Fruit fly (Drosophila melanogaster) whole organism, embryonic: ENCODE measurements around the gene Prosalpha6T.

Experiments
- Aef1 ChIP-seq: fragments of 200-800 bp; sonication (Bioruptor generic); IDR thresholded peaks from 3 replicates; pipeline ENCODE4 v1.3.6; 2022; ENCODE audit warnings: missing biosample characterization, missing genetic modification characterization
- Bdp1 ChIP-seq: fragments of 200-800 bp; sonication (Bioruptor generic); optimal IDR thresholded peaks from 3 replicates; lab custom pipeline; 2016; ENCODE audit warnings: missing biosample characterization, missing genetic modification characterization
- CG11504 ChIP-seq: fragments of 200-800 bp; sonication (Bioruptor generic); optimal IDR thresholded peaks from 3 replicates; lab custom pipeline; 2019; ENCODE audit warnings: missing biosample characterization, mild to moderate bottlenecking, missing genetic modification characterization, moderate library complexity
- CG12071 ChIP-seq: fragments of 200-800 bp; sonication (Bioruptor generic); optimal IDR thresholded peaks from 3 replicates; lab custom pipeline; 2018; ENCODE audit warnings: missing biosample characterization, mild to moderate bottlenecking, missing genetic modification characterization
- CG12744 ChIP-seq: fragments of 200-800 bp; sonication (Bioruptor generic); optimal IDR thresholded peaks from 2 replicates; lab custom pipeline; 2016; ENCODE audit warnings: missing biosample characterization, missing genetic modification characterization
- CG13894 ChIP-seq: fragments of 200-800 bp; sonication (Bioruptor generic); optimal IDR thresholded peaks from 3 replicates; lab custom pipeline; 2018; ENCODE audit warnings: missing biosample characterization, mild to moderate bottlenecking, missing genetic modification characterization, moderate library complexity
- CG15479 ChIP-seq: fragments of 200-800 bp; sonication (Bioruptor generic); optimal IDR thresholded peaks from 3 replicates; lab custom pipeline; 2019; ENCODE audit warnings: missing biosample characterization, mild to moderate bottlenecking, missing genetic modification characterization, moderate library complexity
- CG18619 ChIP-seq: fragments of 200-800 bp; sonication (Bioruptor generic); optimal IDR thresholded peaks from 3 replicates; lab custom pipeline; 2017; ENCODE audit warnings: missing biosample characterization, mild to moderate bottlenecking, missing genetic modification characterization
- CG30020 ChIP-seq: fragments of 200-800 bp; optimal IDR thresholded peaks from 2 replicates; lab custom pipeline; 2019; ENCODE audit warnings: missing biosample characterization, mild to moderate bottlenecking, missing genetic modification characterization, moderate library complexity
- CG31365 ChIP-seq: fragments of 200-800 bp; sonication (Bioruptor generic); optimal IDR thresholded peaks from 2 replicates; lab custom pipeline; 2018; ENCODE audit warnings: missing biosample characterization, mild to moderate bottlenecking, missing genetic modification characterization
- CG31388 ChIP-seq: fragments of 200-800 bp; sonication (Bioruptor generic); optimal IDR thresholded peaks from 2 replicates; lab custom pipeline; 2016; ENCODE audit warnings: missing biosample characterization, missing genetic modification characterization
- CG31441 ChIP-seq: fragments of 200-800 bp; sonication (Bioruptor generic); IDR thresholded peaks from 2 replicates; pipeline ENCODE4 v1.3.6; 2022; ENCODE audit warnings: missing biosample characterization, missing genetic modification characterization
- CG32772 ChIP-seq: fragments of 200-800 bp; sonication (Bioruptor generic); IDR thresholded peaks from 2 replicates; pipeline ENCODE4 v1.3.6; 2022; ENCODE audit warnings: missing biosample characterization, missing genetic modification characterization
- CG34422 ChIP-seq: fragments of 200-800 bp; sonication (Bioruptor generic); IDR thresholded peaks from 3 replicates; pipeline ENCODE4 v1.3.6; 2022; ENCODE audit warnings: missing biosample characterization, missing genetic modification characterization
- CG4404 ChIP-seq: fragments of 200-800 bp; sonication (Bioruptor generic); IDR thresholded peaks from 2 replicates; pipeline ENCODE4 v1.3.6; 2022; ENCODE audit warnings: missing biosample characterization, missing genetic modification characterization
- CG4730 ChIP-seq: fragments of 200-800 bp; sonication (Bioruptor generic); IDR thresholded peaks from 2 replicates; pipeline ENCODE4 v1.3.6; 2022; ENCODE audit warnings: missing biosample characterization, missing genetic modification characterization
- CG6791 ChIP-seq: fragments of 200-800 bp; sonication (Bioruptor generic); IDR thresholded peaks from 3 replicates; pipeline ENCODE4 v1.3.6; 2022; ENCODE audit warnings: missing biosample characterization, missing genetic modification characterization; ENCODE audit not compliant: partially characterized antibody
- CG8478 ChIP-seq: fragments of >200 bp; optimal IDR thresholded peaks from 2 replicates; lab custom pipeline; 2018
- CG9876 ChIP-seq: fragments of 200-800 bp; sonication (Bioruptor generic); optimal IDR thresholded peaks from 2 replicates; lab custom pipeline; 2016; ENCODE audit warnings: missing biosample characterization, missing genetic modification characterization
- Camta ChIP-seq: fragments of 200-800 bp; sonication (Bioruptor generic); optimal IDR thresholded peaks from 2 replicates; lab custom pipeline; 2016; ENCODE audit warnings: missing biosample characterization, missing genetic modification characterization
- E2f2 ChIP-seq: fragments of 200-800 bp; sonication (Bioruptor generic); IDR thresholded peaks from 2 replicates; pipeline ENCODE4 v1.3.6; 2022; ENCODE audit warnings: missing biosample characterization, missing genetic modification characterization
- Hand ChIP-seq: fragments of 200-800 bp; sonication (Bioruptor generic); optimal IDR thresholded peaks from 2 replicates; lab custom pipeline; 2017; ENCODE audit warnings: mild to moderate bottlenecking, missing biosample characterization, missing genetic modification reagents, missing genetic modification characterization
- Hr3 ChIP-seq: fragments of 200-800 bp; sonication (Bioruptor generic); optimal IDR thresholded peaks from 3 replicates; lab custom pipeline; 2016; ENCODE audit warnings: missing biosample characterization, missing genetic modification characterization
- Lim3 ChIP-seq: fragments of 200-800 bp; sonication (Bioruptor generic); IDR thresholded peaks from 2 replicates; pipeline ENCODE4 v1.3.6; 2022; ENCODE audit warnings: missing biosample characterization, missing genetic modification characterization
- Med ChIP-seq: fragments of 200-800 bp; sonication (Bioruptor generic); peaks from one replicate; lab custom pipeline; 2016; ENCODE audit warnings: missing biosample characterization, missing genetic modification characterization, mild to moderate bottlenecking, inconsistent platforms, moderate library complexity
- Sin3A ChIP-seq: fragments of >200 bp; optimal IDR thresholded peaks from 2 replicates; lab custom pipeline; 2018
- Spps ChIP-seq: fragments of 200-800 bp; sonication (Bioruptor generic); optimal IDR thresholded peaks from 2 replicates; lab custom pipeline; 2018; ENCODE audit warnings: missing biosample characterization, mild to moderate bottlenecking, missing genetic modification characterization
- btn ChIP-seq: fragments of 200-800 bp; sonication (Bioruptor generic); optimal IDR thresholded peaks from 2 replicates; lab custom pipeline; 2016; ENCODE audit warnings: missing biosample characterization, missing genetic modification characterization
- cg ChIP-seq: fragments of 200-800 bp; sonication (Bioruptor generic); optimal IDR thresholded peaks from 3 replicates; lab custom pipeline; 2019; ENCODE audit warnings: missing biosample characterization, mild to moderate bottlenecking, missing genetic modification characterization, moderate library complexity
- corto ChIP-seq: fragments of 200-800 bp; sonication (Bioruptor generic); optimal IDR thresholded peaks from 2 replicates; lab custom pipeline; 2016; ENCODE audit warnings: missing biosample characterization, mild to moderate bottlenecking, missing genetic modification characterization, moderate library complexity
- danr ChIP-seq: fragments of 200-800 bp; sonication (Bioruptor generic); IDR thresholded peaks from 2 replicates; pipeline ENCODE4 v1.3.6; 2022; ENCODE audit warnings: missing biosample characterization, missing genetic modification characterization
- dm ChIP-seq: fragments of 200-800 bp; sonication (Bioruptor generic); optimal IDR thresholded peaks from 3 replicates; lab custom pipeline; 2016; ENCODE audit warnings: missing biosample characterization, missing genetic modification characterization
- emc ChIP-seq: fragments of 200-800 bp; sonication (Bioruptor generic); optimal IDR thresholded peaks from 2 replicates; lab custom pipeline; 2016; ENCODE audit warnings: missing biosample characterization, missing genetic modification characterization
- hbn ChIP-seq: fragments of 200-800 bp; sonication (Bioruptor generic); IDR thresholded peaks from 2 replicates; pipeline ENCODE4 v1.3.6; 2022; ENCODE audit warnings: missing biosample characterization, missing genetic modification characterization; ENCODE audit not compliant: partially characterized antibody
- hkb ChIP-seq, 2 experiments: fragments of 200-800 bp in 1 of 2; fragments of >200 bp in 1 of 2; sonication (Bioruptor generic) in 1 of 2; IDR thresholded peaks in 1 of 2; optimal IDR thresholded peaks in 1 of 2; 2 replicates each; pipeline versions ENCODE4 v1.3.6 to Lab custom; 2017 to 2022; ENCODE audit warnings: missing biosample characterization in 1 of 2, missing genetic modification characterization in 1 of 2
- jumu ChIP-seq: fragments of 200-800 bp; sonication (Bioruptor generic); optimal IDR thresholded peaks from 3 replicates; lab custom pipeline; 2016; ENCODE audit warnings: missing biosample characterization, missing genetic modification characterization
- lab ChIP-seq: fragments of 200-800 bp; sonication (Bioruptor generic); optimal IDR thresholded peaks from 3 replicates; lab custom pipeline; 2017; ENCODE audit warnings: missing biosample characterization, missing genetic modification characterization, mild to moderate bottlenecking, moderate library complexity, missing genetic modification reagents
- lilli ChIP-seq: fragments of 200-800 bp; sonication (Bioruptor generic); optimal IDR thresholded peaks from 3 replicates; lab custom pipeline; 2016; ENCODE audit warnings: missing biosample characterization, missing genetic modification characterization
- nerfin-2 ChIP-seq: fragments of 200-800 bp; sonication (Bioruptor generic); IDR thresholded peaks from 2 replicates; pipeline ENCODE4 v1.3.6; 2022; ENCODE audit warnings: missing biosample characterization, missing genetic modification characterization; ENCODE audit not compliant: partially characterized antibody
- onecut ChIP-seq: fragments of 200-800 bp; sonication (Bioruptor generic); IDR thresholded peaks from 2 replicates; pipeline ENCODE4 v1.3.6; 2022; ENCODE audit warnings: missing biosample characterization, missing genetic modification characterization
- psq ChIP-seq: fragments of 200-800 bp; sonication (Bioruptor generic); optimal IDR thresholded peaks from 2 replicates; lab custom pipeline; 2017; ENCODE audit warnings: missing biosample characterization, missing genetic modification characterization
- pzg ChIP-seq: fragments of 200-800 bp; sonication (Bioruptor generic); optimal IDR thresholded peaks from 3 replicates; lab custom pipeline; 2018; ENCODE audit warnings: missing biosample characterization, mild to moderate bottlenecking, missing genetic modification characterization, moderate library complexity
- sc ChIP-seq, 3 experiments: fragments of >200 bp in 2 of 3; fragments of 200-800 bp in 1 of 3; sonication (Bioruptor generic) in 1 of 3; optimal IDR thresholded peaks; 2 replicates in 2 of 3; 3 replicates in 1 of 3; lab custom pipeline; 2017; ENCODE audit warnings: mild to moderate bottlenecking in 1 of 3, missing biosample characterization in 1 of 3, missing genetic modification characterization in 1 of 3, missing genetic modification reagents in 1 of 3
- seq ChIP-seq: fragments of 200-800 bp; sonication (Bioruptor generic); IDR thresholded peaks from 2 replicates; pipeline ENCODE4 v1.3.6; 2022; ENCODE audit warnings: missing biosample characterization, missing genetic modification characterization
- slbo ChIP-seq: fragments of 200-800 bp; sonication (Bioruptor generic); IDR thresholded peaks from 2 replicates; pipeline ENCODE4 v1.3.6; 2022; ENCODE audit warnings: missing biosample characterization, missing genetic modification characterization
- tap ChIP-seq: fragments of 200-800 bp; optimal IDR thresholded peaks from 3 replicates; lab custom pipeline; 2019; ENCODE audit warnings: missing biosample characterization, mild to moderate bottlenecking, missing genetic modification characterization, moderate library complexity
- twi ChIP-seq: fragments of 200-800 bp; optimal IDR thresholded peaks from 2 replicates; lab custom pipeline; 2019; ENCODE audit warnings: missing biosample characterization, mild to moderate bottlenecking, missing genetic modification characterization, moderate library complexity
- vvl ChIP-seq: fragments of 200-800 bp; sonication (Bioruptor generic); IDR thresholded peaks from 2 replicates; pipeline ENCODE4 v1.3.6; 2022; ENCODE audit warnings: missing biosample characterization, missing genetic modification characterization
- wek ChIP-seq: fragments of 200-800 bp; sonication (Bioruptor generic); optimal IDR thresholded peaks from 3 replicates; lab custom pipeline; 2018; ENCODE audit warnings: missing biosample characterization, mild to moderate bottlenecking, missing genetic modification characterization, moderate library complexity

Prosalpha6T gene

DNA sequence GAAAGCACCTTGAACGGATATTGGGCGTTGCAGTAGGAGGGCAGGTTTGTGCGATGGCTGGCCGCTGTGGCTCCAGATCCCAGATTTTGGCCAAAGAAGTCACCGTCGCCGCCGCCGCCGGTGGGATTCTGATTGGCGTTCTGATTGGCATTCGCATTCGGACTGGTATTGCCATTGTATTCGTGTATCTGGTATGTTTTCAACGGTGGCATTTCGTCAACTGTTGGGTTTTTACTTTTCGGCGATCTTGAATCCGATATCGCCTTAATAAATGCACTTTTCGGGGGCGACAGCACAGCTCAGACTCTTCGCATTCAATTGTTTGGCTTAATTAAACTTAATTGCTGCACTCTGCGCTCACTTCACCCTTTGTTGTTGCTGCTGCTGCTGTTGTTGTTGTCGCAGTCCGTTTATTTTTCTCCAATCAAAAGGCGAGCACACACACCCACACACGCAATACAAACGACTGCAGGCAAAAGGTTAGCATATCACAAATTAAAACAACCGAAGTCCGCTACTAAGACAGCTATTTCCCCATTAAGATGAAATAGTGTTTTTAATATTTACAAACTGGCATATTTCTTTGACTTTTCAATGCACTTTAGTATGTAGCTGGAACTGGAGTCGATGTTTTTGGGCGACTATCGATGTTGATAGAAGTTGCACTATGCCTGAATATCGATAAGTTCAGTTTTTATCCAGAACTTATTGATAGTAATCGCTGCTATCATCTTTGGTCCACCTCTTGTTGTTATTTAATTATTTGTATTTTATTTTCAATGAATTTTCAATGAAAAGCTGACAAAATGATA is 12.4 kb upstream of the Prosalpha6T start, which contains the start of the genes CG9426 and mRF1 (continued):
- TF ChIP-seq vvl (GFP tag; lab: Robert Waterston, UW), result peak; percentile 63
- peak; percentile 95 for TF ChIP-seq hbn (GFP tag; lab: Robert Waterston, UW)
- no peak for TF ChIP-seq tap (tag; lab: Kevin White, UChicago)
- peak; percentile 65; the same call in 1 of the 3 replicates for TF ChIP-seq CG34422 (GFP tag; lab: Robert Waterston, UW)
- no peak for TF ChIP-seq Bdp1
- TF ChIP-seq CG8478 (lab: Kevin White, UChicago), result no peak
- TF ChIP-seq sc (optimal IDR thresholded peaks at IDR 0.05; lab: Kevin White, UChicago), result no peak
- TF ChIP-seq sc (GFP tag; optimal IDR thresholded peaks at IDR 0.05; lab: Kevin White, UChicago), result no peak
- peak; percentile 23; the same call in 1 of the 2 replicates for TF ChIP-seq E2f2 (GFP tag; lab: Robert Waterston, UW)
- TF ChIP-seq CG18619 (GFP tag; lab: Kevin White, UChicago), result no peak
- no peak for TF ChIP-seq CG9876
- no peak for TF ChIP-seq twi
- TF ChIP-seq hkb (optimal IDR thresholded peaks at IDR 0.05; lab: Kevin White, UChicago), result no peak
- no peak for TF ChIP-seq hkb (GFP tag; IDR thresholded peaks at IDR 0.05; lab: Robert Waterston, UW)
- TF ChIP-seq CG6791, result peak; percentile 97
- TF ChIP-seq btn (GFP tag; lab: Kevin White, UChicago), result no peak
- TF ChIP-seq jumu (GFP tag; lab: Kevin White, UChicago), result no peak
- no peak for TF ChIP-seq CG31365 (tag; lab: Kevin White, UChicago)
- peak; percentile 3 for TF ChIP-seq CG13894
- no peak for TF ChIP-seq corto (GFP tag; lab: Kevin White, UChicago)
- no peak for TF ChIP-seq Lim3 (GFP tag; lab: Robert Waterston, UW)
- peak; percentile 81 for TF ChIP-seq pzg
- TF ChIP-seq seq (GFP tag; lab: Robert Waterston, UW), result no peak
- no peak for TF ChIP-seq Hand (GFP tag; lab: Kevin White, UChicago)
- no peak for TF ChIP-seq CG4404 (GFP tag; lab: Robert Waterston, UW)
- no peak for TF ChIP-seq lab
- TF ChIP-seq CG31441 (GFP tag; lab: Robert Waterston, UW), result peak; percentile 21; the same call in 1 of the 2 replicates
- TF ChIP-seq Med (GFP tag; lab: Kevin White, UChicago), result peak; percentile 91
- peak; percentile 14 for TF ChIP-seq CG12744
- TF ChIP-seq Camta, result no peak
- TF ChIP-seq cg, result peak; percentile 53
- TF ChIP-seq Spps (tag; lab: Kevin White, UChicago), result no peak
- peak; percentile 50; the same call in 1 of the 2 replicates for TF ChIP-seq slbo (GFP tag; lab: Robert Waterston, UW)
- TF ChIP-seq Sin3A (lab: Kevin White, UChicago), result peak; percentile 59
- no peak for TF ChIP-seq onecut
- peak; percentile 62 for TF ChIP-seq lilli (GFP tag; lab: Kevin White, UChicago)
- TF ChIP-seq psq (GFP tag; lab: Kevin White, UChicago), result no peak
- TF ChIP-seq wek (GFP tag; lab: Kevin White, UChicago), result no peak
- peak; percentile 32; the same call in 1 of the 3 replicates for TF ChIP-seq Aef1 (GFP tag; lab: Robert Waterston, UW)
- no peak for TF ChIP-seq Hr3
- TF ChIP-seq danr (GFP tag; lab: Robert Waterston, UW), result no peak
- TF ChIP-seq dm (GFP tag; lab: Kevin White, UChicago), result peak; percentile 24
- no peak for TF ChIP-seq CG32772 (GFP tag; lab: Robert Waterston, UW)
- peak; percentile 16 for TF ChIP-seq CG15479
- peak; percentile 51 for TF ChIP-seq CG30020 (tag; lab: Kevin White, UChicago)
- TF ChIP-seq CG11504 (tag; lab: Kevin White, UChicago), result peak; percentile 63
- TF ChIP-seq CG31388, result no peak
- TF ChIP-seq emc, result no peak
- peak; percentile 98 for TF ChIP-seq nerfin-2
- no peak for TF ChIP-seq CG12071 (GFP tag; lab: Kevin White, UChicago)
- TF ChIP-seq CG4730 (GFP tag; lab: Robert Waterston, UW), result no peak
